Fruit fly (Drosophila melanogaster): ENCODE measurements around the gene CG5116.

CG5116 gene

DNA sequence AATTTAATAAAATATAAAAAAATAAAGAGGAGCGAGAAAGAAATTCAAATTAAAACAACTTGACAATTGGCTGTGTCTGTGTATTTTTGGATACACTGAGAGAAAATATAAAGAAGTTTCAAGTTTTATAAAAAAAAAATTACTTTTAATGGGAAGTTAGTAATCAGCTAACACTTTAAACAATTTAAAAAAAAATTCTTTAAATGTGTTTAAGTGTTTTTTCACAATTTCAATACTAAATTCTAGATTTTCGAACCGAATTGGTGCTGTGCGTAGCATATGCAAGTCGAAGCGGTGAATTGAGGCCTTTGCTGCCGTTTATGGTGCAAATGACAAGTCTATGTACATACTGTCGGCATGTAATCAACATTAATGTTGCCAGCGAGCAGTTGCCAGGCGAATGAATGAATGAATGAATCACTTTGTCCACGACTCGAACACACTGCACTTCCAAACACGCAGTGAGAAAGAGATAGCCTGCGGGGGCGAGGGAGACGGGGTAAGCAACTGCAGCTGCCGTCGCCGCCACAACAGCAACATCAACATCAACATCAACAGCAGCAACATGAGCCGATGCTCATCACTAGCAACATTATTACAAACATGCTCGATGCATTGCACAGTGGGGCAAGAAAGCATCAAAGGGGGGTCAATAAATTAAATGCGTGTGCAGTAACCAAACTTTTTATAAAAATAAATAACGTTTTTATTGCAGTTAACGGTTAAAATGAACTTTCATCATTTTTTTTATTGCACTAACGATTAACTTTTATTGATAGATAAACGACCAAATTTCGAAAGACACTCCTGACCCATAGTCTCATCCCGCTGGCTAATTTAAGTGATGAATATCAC lies 37.1 kb upstream of the CG5116 start (continued):
- TF ChIP-seq dl (GFP tag; optimal IDR thresholded peaks at IDR 0.05; ENCODE audit: insufficient read depth in 1 of 2, partially characterized antibody in 2 of 2) (no peak), CrebA (GFP tag; optimal IDR thresholded peaks at IDR 0.05; ENCODE audit: borderline replicate concordance) (no peak), pan (optimal IDR thresholded peaks at IDR 0.05) (no peak), fru (GFP tag; optimal IDR thresholded peaks at IDR 0.05) (peak; percentile 79), CG9705 (GFP tag; optimal IDR thresholded peaks at IDR 0.05) (no peak), HLH106 (tag; optimal IDR thresholded peaks at IDR 0.05) (peak; percentile 59), Vsx2 (GFP tag; optimal IDR thresholded peaks at IDR 0.05; ENCODE audit: partially characterized antibody) (no peak), h (GFP tag; optimal IDR thresholded peaks at IDR 0.05) (peak; percentile 64), sv (GFP tag; optimal IDR thresholded peaks at IDR 0.05) (peak; percentile 56), dmrt93B (GFP tag; optimal IDR thresholded peaks at IDR 0.05) (peak; percentile 24), woc (GFP tag; optimal IDR thresholded peaks at IDR 0.05) (peak; percentile 68), OdsH (GFP tag; optimal IDR thresholded peaks at IDR 0.05) (peak; percentile 48), tai (GFP tag; optimal IDR thresholded peaks at IDR 0.05) (no peak)

DNA sequence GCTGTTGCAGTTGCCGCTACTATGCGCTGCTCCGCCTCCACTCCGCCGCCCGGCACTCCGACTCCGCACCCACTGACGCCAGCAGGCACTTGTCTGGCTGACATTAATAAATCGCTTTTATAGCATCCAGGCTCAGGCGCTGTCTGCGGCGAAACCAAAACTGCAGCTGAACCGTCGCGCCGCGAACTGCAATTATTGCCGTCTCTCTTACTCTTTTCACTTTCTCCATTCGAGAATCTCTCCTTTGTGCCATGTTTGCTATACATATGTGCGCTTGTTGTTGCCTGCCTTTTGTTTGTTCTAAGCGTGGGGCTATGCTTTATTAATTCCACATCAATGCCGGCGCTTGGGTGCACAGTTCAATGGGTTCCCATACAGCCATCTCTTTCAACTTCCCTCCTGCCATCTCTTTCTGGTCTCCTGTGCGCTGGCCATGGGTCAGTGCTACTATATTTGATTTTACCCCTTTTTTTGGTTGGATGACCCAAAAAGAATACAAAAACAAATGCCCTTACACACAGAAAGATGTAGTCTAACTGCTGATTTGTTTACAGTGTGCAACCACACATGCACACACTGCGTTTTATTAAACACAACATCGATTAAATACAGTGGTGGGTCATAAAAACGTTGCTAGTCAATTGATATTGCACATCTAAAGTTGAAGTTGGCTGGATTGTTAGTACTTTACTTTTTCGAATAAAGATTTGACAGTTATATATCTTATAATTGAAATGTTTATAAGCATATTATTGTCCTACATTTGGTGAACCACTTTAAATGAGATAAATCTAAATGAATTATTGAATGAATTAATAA lies 36.2 kb upstream of the CG5116 start:
- TF ChIP-seq jim (GFP tag; optimal IDR thresholded peaks at IDR 0.05): no peak
- no peak for TF ChIP-seq CG32264 (GFP tag; optimal IDR thresholded peaks at IDR 0.05)
- TF ChIP-seq Vsx2 (GFP tag; optimal IDR thresholded peaks at IDR 0.05; ENCODE audit: partially characterized antibody): no peak
- TF ChIP-seq foxo (GFP tag; optimal IDR thresholded peaks at IDR 0.05): no peak
- no peak for TF ChIP-seq dl (GFP tag; optimal IDR thresholded peaks at IDR 0.05; ENCODE audit: insufficient read depth in 1 of 2, partially characterized antibody in 2 of 2)
- TF ChIP-seq tai (GFP tag; optimal IDR thresholded peaks at IDR 0.05): no peak
- TF ChIP-seq woc (GFP tag; optimal IDR thresholded peaks at IDR 0.05): no peak
- TF ChIP-seq lola (GFP tag; optimal IDR thresholded peaks at IDR 0.05): no peak
- no peak for TF ChIP-seq Myc (optimal IDR thresholded peaks at IDR 0.05)
- TF ChIP-seq Hr83 (GFP tag; optimal IDR thresholded peaks at IDR 0.05; ENCODE audit: poor library complexity, severe bottlenecking): no peak
- TF ChIP-seq fru (GFP tag; optimal IDR thresholded peaks at IDR 0.05): no peak
- no peak for TF ChIP-seq ey (GFP tag; optimal IDR thresholded peaks at IDR 0.05)
- no peak for TF ChIP-seq CrebA (GFP tag; optimal IDR thresholded peaks at IDR 0.05; ENCODE audit: borderline replicate concordance)
- no peak for TF ChIP-seq dsf (GFP tag; optimal IDR thresholded peaks at IDR 0.05; ENCODE audit: borderline replicate concordance)
- TF ChIP-seq psq (GFP tag; optimal IDR thresholded peaks at IDR 0.05): no peak
- no peak for TF ChIP-seq usp (GFP tag; optimal IDR thresholded peaks at IDR 0.05)
- TF ChIP-seq dmrt93B (GFP tag; optimal IDR thresholded peaks at IDR 0.05): no peak

DNA sequence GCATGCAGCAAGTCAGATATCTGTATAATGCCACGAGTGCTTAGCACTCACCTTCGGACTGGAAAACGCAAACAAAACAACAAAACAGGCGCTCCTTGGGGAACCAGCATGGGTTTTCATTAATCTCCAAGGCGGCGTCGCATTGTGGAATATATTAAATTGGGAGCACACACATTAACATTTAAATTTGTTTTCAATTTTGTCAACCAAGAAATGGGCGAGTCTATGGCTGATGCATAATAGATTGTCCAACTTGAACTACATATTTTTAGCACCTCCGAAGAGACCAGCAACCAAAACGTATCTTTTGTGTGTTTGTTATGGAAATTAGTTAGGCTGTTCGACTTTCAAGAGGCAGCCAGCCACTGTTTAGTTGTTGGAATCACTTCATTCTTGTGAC lies 35.4 kb upstream of the CG5116 start:
- TF ChIP-seq dsf (GFP tag; optimal IDR thresholded peaks at IDR 0.05; ENCODE audit: borderline replicate concordance): no peak
- TF ChIP-seq Hr78 (GFP tag; optimal IDR thresholded peaks at IDR 0.05): no peak
- TF ChIP-seq N (GFP tag; optimal IDR thresholded peaks at IDR 0.05): no peak
- TF ChIP-seq Vsx2 (GFP tag; optimal IDR thresholded peaks at IDR 0.05; ENCODE audit: partially characterized antibody): no peak
- TF ChIP-seq Dfd (GFP tag; optimal IDR thresholded peaks at IDR 0.05): no peak
- no peak for TF ChIP-seq h (GFP tag; optimal IDR thresholded peaks at IDR 0.05)
- no peak for TF ChIP-seq usp (GFP tag; optimal IDR thresholded peaks at IDR 0.05)
- TF ChIP-seq br (GFP tag; optimal IDR thresholded peaks at IDR 0.05): no peak
- TF ChIP-seq tai (GFP tag; optimal IDR thresholded peaks at IDR 0.05): no peak
- no peak for TF ChIP-seq OdsH (GFP tag; optimal IDR thresholded peaks at IDR 0.05)
- no peak for TF ChIP-seq dl (GFP tag; optimal IDR thresholded peaks at IDR 0.05; ENCODE audit: insufficient read depth in 1 of 2, partially characterized antibody in 2 of 2)
- TF ChIP-seq Myc (optimal IDR thresholded peaks at IDR 0.05): no peak
- TF ChIP-seq rgr (GFP tag; optimal IDR thresholded peaks at IDR 0.05): no peak

- TF ChIP-seq h (GFP tag; optimal IDR thresholded peaks at IDR 0.05): peak; percentile 13
- TF ChIP-seq dl (GFP tag; optimal IDR thresholded peaks at IDR 0.05; ENCODE audit: insufficient read depth in 1 of 2, partially characterized antibody in 2 of 2): no peak
- TF ChIP-seq jim (GFP tag; optimal IDR thresholded peaks at IDR 0.05): no peak
- peak; percentile 13 for TF ChIP-seq psq (GFP tag; optimal IDR thresholded peaks at IDR 0.05)
Measured at dm6 chr3R:25448318-25448717, 34.6 kb upstream of the CG5116 start.
